Worm (Caenorhabditis elegans) whole organism, young adult: ENCODE measurements around the gene cec-5.

ENCODE experiments used
- B0035.1 ChIP-seq: sonication (generic microtip); optimal IDR thresholded peaks from 2 replicates; lab custom pipeline; 2016; ENCODE audit warnings: missing genetic modification characterization, mild to moderate bottlenecking, missing compliant biosample characterization, missing genotype, missing genetic modification reagents
- C06A6.2 ChIP-seq: fragments of 200-800 bp; sonication (Bioruptor generic); conservative IDR thresholded peaks from 2 replicates; pipeline ENCODE4 v1.3.6; 2022; ENCODE audit warnings: missing genetic modification characterization, missing compliant biosample characterization
- F23B12.7 ChIP-seq: sonication (generic microtip); optimal IDR thresholded peaks from 2 replicates; lab custom pipeline; 2017; ENCODE audit warnings: missing genetic modification characterization, mild to moderate bottlenecking, missing compliant biosample characterization, antibody characterized with exemption, moderate library complexity; ENCODE audit not compliant: insufficient read depth
- F37B4.10 ChIP-seq: fragments of 200-800 bp; sonication (Bioruptor generic); IDR thresholded peaks from 2 replicates; pipeline ENCODE4 v1.3.6; 2022; ENCODE audit warnings: missing genetic modification characterization, missing compliant biosample characterization
- F49E8.2 ChIP-seq: sonication (generic microtip); optimal IDR thresholded peaks from 3 replicates; lab custom pipeline; 2017; ENCODE audit warnings: missing genetic modification characterization, mild to moderate bottlenecking, missing compliant biosample characterization, antibody characterized with exemption, moderate library complexity; ENCODE audit not compliant: insufficient read depth
- K12H6.12 ChIP-seq: fragments of 200-800 bp; sonication (Bioruptor generic); optimal IDR thresholded peaks from 2 replicates; lab custom pipeline; 2018; ENCODE audit warnings: mild to moderate bottlenecking, missing genetic modification characterization, missing compliant biosample characterization
- Y53F4B.3 ChIP-seq: fragments of 200-800 bp; sonication (Bioruptor generic); IDR thresholded peaks from 2 replicates; pipeline ENCODE4 v1.3.6; 2022; ENCODE audit warnings: missing genetic modification reagents, missing genetic modification characterization, missing compliant biosample characterization
- Y56A3A.18 ChIP-seq: fragments of 200-800 bp; sonication (Bioruptor generic); IDR thresholded peaks from 2 replicates; pipeline ENCODE4 v1.3.6; 2022; ENCODE audit warnings: missing genetic modification reagents, missing genetic modification characterization, missing compliant biosample characterization
- ZK185.1 ChIP-seq: sonication (generic microtip); optimal IDR thresholded peaks from 2 replicates; lab custom pipeline; 2016; ENCODE audit warnings: mild to moderate bottlenecking, missing genetic modification characterization, missing compliant biosample characterization; ENCODE audit not compliant: poor library complexity, severe bottlenecking
- ama-1 ChIP-seq, 3 experiments: fragments of 150-350 bp in 1 of 3; sonication (generic microtip) in 2 of 3; optimal IDR thresholded peaks; 2 replicates each; lab custom pipeline; 2014 to 2018; ENCODE audit warnings: missing biosample characterization in 2 of 3, missing genetic modification characterization in 2 of 3, missing genetic modification reagents in 2 of 3
- attf-3 ChIP-seq: fragments of 200-800 bp; sonication (Bioruptor generic); conservative IDR thresholded peaks from 2 replicates; pipeline ENCODE4 v1.3.6; 2022; ENCODE audit warnings: missing genetic modification reagents, missing genetic modification characterization, missing compliant biosample characterization
- attf-5 ChIP-seq: fragments of 200-800 bp; sonication (Bioruptor generic); optimal IDR thresholded peaks from 2 replicates; lab custom pipeline; 2018; ENCODE audit warnings: mild to moderate bottlenecking, missing genetic modification characterization, missing compliant biosample characterization
- attf-6 ChIP-seq: fragments of 200-800 bp; sonication (Bioruptor generic); IDR thresholded peaks from 2 replicates; pipeline ENCODE4 v1.3.6; 2022; ENCODE audit warnings: missing genetic modification reagents, missing genetic modification characterization, missing compliant biosample characterization
- cebp-1 ChIP-seq, 2 experiments: fragments of 200-800 bp in 1 of 2; sonication (Bioruptor generic) in 1 of 2; sonication (generic microtip) in 1 of 2; IDR thresholded peaks in 1 of 2; optimal IDR thresholded peaks in 1 of 2; 2 replicates each; pipeline versions ENCODE4 v1.3.6 to Lab custom; 2017 to 2022; ENCODE audit warnings: missing compliant biosample characterization in 2 of 2, missing genetic modification characterization in 2 of 2, mild to moderate bottlenecking in 1 of 2, missing genetic modification reagents in 1 of 2, moderate library complexity in 1 of 2
- cebp-2 ChIP-seq: fragments of 200-800 bp; sonication (Bioruptor generic); IDR thresholded peaks from 2 replicates; pipeline ENCODE4 v1.3.6; 2022; ENCODE audit warnings: missing genetic modification characterization, missing compliant biosample characterization
- ceh-100 ChIP-seq: fragments of 200-800 bp; sonication (Bioruptor generic); IDR thresholded peaks from 2 replicates; pipeline ENCODE4 v1.3.6; 2022; ENCODE audit warnings: missing genetic modification reagents, missing genetic modification characterization, missing compliant biosample characterization
- die-1 ChIP-seq: sonication (generic microtip); optimal IDR thresholded peaks from 2 replicates; lab custom pipeline; 2016; ENCODE audit warnings: missing genotype, mild to moderate bottlenecking, missing genetic modification characterization, missing compliant biosample characterization
- dox-1 ChIP-seq: fragments of 200-800 bp; sonication (Bioruptor generic); IDR thresholded peaks from 2 replicates; pipeline ENCODE4 v1.3.6; 2022; ENCODE audit warnings: missing genetic modification reagents, missing genetic modification characterization, missing compliant biosample characterization
- efl-1 ChIP-seq: fragments of 150-350 bp; optimal IDR thresholded peaks from 2 replicates; lab custom pipeline; 2014; ENCODE audit warnings: missing biosample characterization, missing genetic modification reagents, missing genetic modification characterization
- egl-18 ChIP-seq: fragments of 200-800 bp; sonication (Bioruptor generic); IDR thresholded peaks from 2 replicates; pipeline ENCODE4 v1.3.6; 2022; ENCODE audit warnings: missing genetic modification reagents, missing genetic modification characterization, missing compliant biosample characterization
- ekl-4 ChIP-seq: fragments of 200-800 bp; sonication (Bioruptor generic); IDR thresholded peaks from 2 replicates; pipeline ENCODE4 v1.3.6; 2022; ENCODE audit warnings: missing genetic modification reagents, missing genetic modification characterization, missing compliant biosample characterization
- hmg-1.2 ChIP-seq: fragments of 200-800 bp; sonication (Bioruptor generic); IDR thresholded peaks from 2 replicates; pipeline ENCODE4 v1.3.6; 2022; ENCODE audit warnings: missing genetic modification reagents, missing genetic modification characterization, missing compliant biosample characterization
- hmg-20 ChIP-seq: fragments of 200-800 bp; sonication (Bioruptor generic); IDR thresholded peaks from 2 replicates; pipeline ENCODE4 v1.3.6; 2022; ENCODE audit warnings: missing genetic modification reagents, missing genetic modification characterization, missing compliant biosample characterization
- hsf-1 ChIP-seq: fragments of 200-800 bp; sonication (Bioruptor generic); IDR thresholded peaks from 2 replicates; pipeline ENCODE4 v1.3.6; 2022; ENCODE audit warnings: missing genetic modification reagents, missing genetic modification characterization, missing compliant biosample characterization
- let-607 ChIP-seq, 2 experiments: fragments of 200-800 bp in 1 of 2; sonication (Bioruptor generic) in 1 of 2; sonication (generic microtip) in 1 of 2; optimal IDR thresholded peaks; 2 replicates each; lab custom pipeline; 2016 to 2018; ENCODE audit warnings: mild to moderate bottlenecking in 2 of 2, missing compliant biosample characterization in 2 of 2, missing genetic modification characterization in 2 of 2, moderate library complexity in 2 of 2, missing genotype in 1 of 2
- madf-3 ChIP-seq: fragments of 200-800 bp; sonication (Bioruptor generic); IDR thresholded peaks from 2 replicates; pipeline ENCODE4 v1.3.6; 2022; ENCODE audit warnings: missing genetic modification reagents, missing genetic modification characterization, missing compliant biosample characterization
- madf-6 ChIP-seq: fragments of 200-800 bp; sonication (Bioruptor generic); IDR thresholded peaks from 2 replicates; pipeline ENCODE4 v1.3.6; 2022; ENCODE audit warnings: missing genetic modification reagents, missing genetic modification characterization, missing compliant biosample characterization
- mcd-1 ChIP-seq: fragments of 200-800 bp; sonication (Bioruptor generic); IDR thresholded peaks from 2 replicates; pipeline ENCODE4 v1.3.6; 2022; ENCODE audit warnings: missing genetic modification reagents, missing genetic modification characterization, missing compliant biosample characterization
- nfya-1 ChIP-seq: sonication (generic microtip); optimal IDR thresholded peaks from 2 replicates; lab custom pipeline; 2017; ENCODE audit warnings: antibody characterized with exemption, missing compliant biosample characterization, missing genetic modification characterization, borderline replicate concordance; ENCODE audit not compliant: insufficient read depth
- nfya-2 ChIP-seq: fragments of 200-800 bp; sonication (Bioruptor generic); IDR thresholded peaks from 2 replicates; pipeline ENCODE4 v1.3.6; 2022; ENCODE audit warnings: missing genetic modification reagents, missing genetic modification characterization, missing compliant biosample characterization
- nhr-80 ChIP-seq: sonication (generic microtip); optimal IDR thresholded peaks from 2 replicates; lab custom pipeline; 2016; ENCODE audit warnings: missing genetic modification characterization, missing compliant biosample characterization
- pha-4 ChIP-seq: fragments of 150-350 bp; sonication (generic microtip); optimal IDR thresholded peaks from 2 replicates; lab custom pipeline; 2014; ENCODE audit warnings: missing biosample characterization, missing genetic modification reagents, missing genetic modification characterization
- rcor-1 ChIP-seq: fragments of 200-800 bp; sonication (Bioruptor generic); IDR thresholded peaks from 2 replicates; pipeline ENCODE4 v1.3.6; 2022; ENCODE audit warnings: missing genetic modification reagents, missing genetic modification characterization, missing compliant biosample characterization
- rec-8 ChIP-seq, 2 experiments: sonication (generic microtip); optimal IDR thresholded peaks; 2 replicates each; lab custom pipeline; 2016; ENCODE audit warnings: mild to moderate bottlenecking in 2 of 2, missing genetic modification characterization in 2 of 2, missing genetic modification reagents in 2 of 2, missing genotype in 2 of 2, missing biosample characterization in 1 of 2, missing compliant biosample characterization in 1 of 2, moderate library complexity in 1 of 2
- repo-1 ChIP-seq: sonication (generic microtip); optimal IDR thresholded peaks from 2 replicates; lab custom pipeline; 2017; ENCODE audit warnings: mild to moderate bottlenecking, missing genetic modification characterization, missing compliant biosample characterization
- sdz-38 ChIP-seq: sonication (generic microtip); optimal IDR thresholded peaks from 2 replicates; lab custom pipeline; 2016; ENCODE audit warnings: missing genotype, missing genetic modification characterization, missing compliant biosample characterization
- snpc-3.4 ChIP-seq: sonication (generic microtip); optimal IDR thresholded peaks from 2 replicates; lab custom pipeline; 2017; ENCODE audit warnings: missing genetic modification characterization, mild to moderate bottlenecking, missing compliant biosample characterization, antibody characterized with exemption, moderate library complexity, missing genotype, missing genetic modification reagents
- snpc-4 ChIP-seq, 5 experiments: fragments of 150-350 bp in 1 of 5; sonication (generic microtip) in 4 of 5; optimal IDR thresholded peaks; 2 replicates each; lab custom pipeline; 2014 to 2018; ENCODE audit warnings: missing genetic modification characterization in 5 of 5, missing biosample characterization in 3 of 5, antibody characterized with exemption in 2 of 5, mild to moderate bottlenecking in 2 of 5, missing compliant biosample characterization in 2 of 5, missing genotype in 2 of 5, moderate library complexity in 2 of 5, missing genetic modification reagents in 1 of 5
- tbx-9 ChIP-seq: sonication (generic microtip); optimal IDR thresholded peaks from 2 replicates; lab custom pipeline; 2016; ENCODE audit warnings: borderline replicate concordance, missing genetic modification characterization, inconsistent platforms, missing compliant biosample characterization
- tlf-1 ChIP-seq: fragments of 200-800 bp; sonication (Bioruptor generic); optimal IDR thresholded peaks from 2 replicates; lab custom pipeline; 2018; ENCODE audit warnings: mild to moderate bottlenecking, missing genetic modification characterization, missing compliant biosample characterization
- zfh-2 ChIP-seq: fragments of 200-800 bp; sonication (Bioruptor generic); conservative IDR thresholded peaks from 2 replicates; pipeline ENCODE4 v1.3.6; 2022; ENCODE audit warnings: missing genetic modification reagents, missing genetic modification characterization, missing compliant biosample characterization
- ztf-6 ChIP-seq: fragments of 200-800 bp; sonication (Bioruptor generic); IDR thresholded peaks from 2 replicates; pipeline ENCODE4 v1.3.6; 2022; ENCODE audit warnings: missing genetic modification reagents, missing genetic modification characterization, missing compliant biosample characterization

The cec-5 gene

DNA sequence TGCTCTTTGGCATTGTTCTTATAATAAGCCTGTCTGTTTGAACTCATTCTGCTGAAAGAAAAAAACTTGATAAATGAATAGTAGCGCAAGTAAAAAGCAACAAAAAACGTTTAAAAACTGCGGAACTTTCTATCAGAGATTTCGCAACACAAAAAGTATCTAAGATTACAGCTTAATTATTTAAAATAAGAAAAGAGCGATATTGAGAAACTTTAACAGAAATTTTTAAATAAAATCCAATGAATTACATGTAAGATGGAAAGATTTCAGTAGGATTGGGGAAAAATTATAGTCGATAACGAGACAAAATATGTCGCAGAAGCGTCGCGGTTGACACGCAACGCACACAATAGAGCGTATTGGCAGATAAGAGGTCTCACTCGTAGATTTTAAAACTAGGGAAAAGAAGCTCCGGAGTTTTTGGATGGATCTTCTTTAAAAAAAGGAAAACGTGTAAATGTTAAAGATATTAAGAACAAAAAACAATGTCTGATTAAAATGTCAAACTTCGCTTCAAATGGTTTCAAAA is 18.2 kb downstream of the cec-5 start, which contains the start of gene ima-3:
ima-3 (minus strand) TSS at position 51 of the 529 bp plus-strand sequence.
- TF ChIP-seq nfya-1 (tag; lab: Kevin White, UChicago) = no peak
- TF ChIP-seq mcd-1 (GFP tag; lab: Robert Waterston, UW) = 0 out of 2 replicates have a peak, but pooled peaks have one; percentile 44
- no peak for TF ChIP-seq C06A6.2
- TF ChIP-seq ama-1 (optimal IDR thresholded peaks at IDR 0.05; lab: Kevin White, UChicago) = no peak
- TF ChIP-seq ama-1 (GFP tag; optimal IDR thresholded peaks at IDR 0.05; lab: Kevin White, UChicago) = no peak
- TF ChIP-seq Y53F4B.3 (GFP tag; lab: Robert Waterston, UW) = no peak
- no peak for TF ChIP-seq B0035.1 (tag; lab: Kevin White, UChicago)
- TF ChIP-seq cebp-1 (GFP tag; IDR thresholded peaks at IDR 0.05; lab: Robert Waterston, UW) = no peak
- peak; percentile 75 for TF ChIP-seq cebp-1 (tag; optimal IDR thresholded peaks at IDR 0.05; lab: Kevin White, UChicago)
- TF ChIP-seq efl-1 (GFP tag; lab: Kevin White, UChicago) = no peak
- no peak for TF ChIP-seq cebp-2
- TF ChIP-seq hmg-20 (GFP tag; lab: Robert Waterston, UW) = no peak
- TF ChIP-seq Y56A3A.18 (GFP tag; lab: Robert Waterston, UW) = no peak
- no peak for TF ChIP-seq F37B4.10 (GFP tag; lab: Robert Waterston, UW)
- no peak for TF ChIP-seq attf-3 (GFP tag; lab: Robert Waterston, UW)
- TF ChIP-seq ekl-4 (GFP tag; lab: Robert Waterston, UW) = no peak
- peak; percentile 28; the same call in 1 of the 2 replicates for TF ChIP-seq dox-1 (GFP tag; lab: Robert Waterston, UW)
- TF ChIP-seq ceh-100 (GFP tag; lab: Robert Waterston, UW) = peak; percentile 56; the same call in 1 of the 2 replicates
- TF ChIP-seq ztf-6 (GFP tag; lab: Robert Waterston, UW) = no peak
- no peak for TF ChIP-seq snpc-4 (GFP tag; optimal IDR thresholded peaks at IDR 0.05; lab: Kevin White, UChicago)
- TF ChIP-seq snpc-4 (tag; optimal IDR thresholded peaks at IDR 0.05; lab: Kevin White, UChicago) = peak in 1 of 4 experiments; percentile 63
- no peak for TF ChIP-seq rcor-1 (GFP tag; lab: Robert Waterston, UW)
- no peak for TF ChIP-seq repo-1 (tag; lab: Kevin White, UChicago)
- TF ChIP-seq nhr-80 = peak; percentile 12
- no peak for TF ChIP-seq let-607 (tag; optimal IDR thresholded peaks at IDR 0.05; lab: Kevin White, UChicago)
- TF ChIP-seq F23B12.7 (tag; lab: Kevin White, UChicago) = peak; percentile 78
- peak; percentile 81 for TF ChIP-seq madf-3 (GFP tag; lab: Robert Waterston, UW)
- TF ChIP-seq egl-18 (GFP tag; lab: Robert Waterston, UW) = no peak
- TF ChIP-seq attf-5 (GFP tag; lab: Kevin White, UChicago) = peak; percentile 86

- TF ChIP-seq cebp-2 (0 out of 2 replicates have a peak, but pooled peaks have one; percentile 6), K12H6.12 (no peak), tlf-1 (GFP tag; lab: Kevin White, UChicago) (peak; percentile 7), nfya-2 (GFP tag; lab: Robert Waterston, UW) (no peak), mcd-1 (GFP tag; lab: Robert Waterston, UW) (no peak), rec-8 (tag; optimal IDR thresholded peaks at IDR 0.05; lab: Kevin White, UChicago) (no peak), sdz-38 (tag; lab: Kevin White, UChicago) (no peak), madf-6 (peak; percentile 21; the same call in 1 of the 2 replicates), attf-3 (GFP tag; lab: Robert Waterston, UW) (no peak), zfh-2 (GFP tag; lab: Robert Waterston, UW) (no peak), snpc-3.4 (peak; percentile 33), hmg-1.2 (no peak), attf-6 (0 out of 2 replicates have a peak, but pooled peaks have one; percentile 11), tbx-9 (tag; lab: Kevin White, UChicago) (no peak), nfya-1 (tag; lab: Kevin White, UChicago) (no peak), F37B4.10 (GFP tag; lab: Robert Waterston, UW) (no peak), ekl-4 (GFP tag; lab: Robert Waterston, UW) (no peak), ZK185.1 (tag; lab: Kevin White, UChicago) (no peak), hsf-1 (GFP tag; lab: Robert Waterston, UW) (peak; percentile 51; the same call in 1 of the 2 replicates), F49E8.2 (peak; percentile 82), pha-4 (tag; lab: Kevin White, UChicago) (no peak), die-1 (tag; lab: Kevin White, UChicago) (peak; percentile 32), snpc-4 (GFP tag; optimal IDR thresholded peaks at IDR 0.05; lab: Kevin White, UChicago) (no peak), snpc-4 (tag; optimal IDR thresholded peaks at IDR 0.05; lab: Kevin White, UChicago) (peak in 1 of 4 experiments; percentile 0)
Measured at ce11 chrIV:7559237-7559636, 20.7 kb downstream of the cec-5 start.
